Worm (Caenorhabditis elegans) whole organism, L1 larva: ENCODE measurements around the gene F44G3.7.

ENCODE experiments used
- elt-3 ChIP-seq, 6 experiments: fragments of 150-350 bp in 1 of 6; sonication (generic microtip); optimal IDR thresholded peaks; 2 replicates each; lab custom pipeline; 2017 to 2018; ENCODE audit warnings: missing biosample characterization in 6 of 6, missing genetic modification characterization in 6 of 6, inconsistent platforms in 1 of 6
- pqm-1 ChIP-seq: sonication (generic microtip); optimal IDR thresholded peaks from 3 replicates; lab custom pipeline; 2017; ENCODE audit warnings: missing biosample characterization, missing genetic modification characterization

ce11 chrV:16114237-16114636, 22.7 kb downstream of the F44G3.7 start, which contains the start of gene srxa-16:
- TF ChIP-seq pqm-1 (tag; lab: Kevin White, UChicago), result no peak
- TF ChIP-seq elt-3 (tag; optimal IDR thresholded peaks at IDR 0.05; lab: Kevin White, UChicago), result no peak
